Worm (Caenorhabditis elegans) whole organism, late embryonic: ENCODE results near the gene C13G3.12.

Experiments
- C38D4.7 ChIP-seq: fragments of 200-800 bp; sonication (Bioruptor generic); optimal IDR thresholded peaks from 2 replicates; lab custom pipeline; 2018; ENCODE audit warnings: mild to moderate bottlenecking, missing genetic modification characterization, moderate library complexity, missing compliant biosample characterization
- ceh-31 ChIP-seq: sonication (generic microtip); optimal IDR thresholded peaks from 2 replicates; lab custom pipeline; 2016; ENCODE audit warnings: missing genetic modification characterization, missing compliant biosample characterization
- ceh-48 ChIP-seq: sonication (generic microtip); optimal IDR thresholded peaks from 2 replicates; lab custom pipeline; 2016; ENCODE audit warnings: missing genetic modification characterization, inconsistent platforms, missing compliant biosample characterization
- che-1 ChIP-seq: sonication (generic microtip); optimal IDR thresholded peaks from 2 replicates; lab custom pipeline; 2016; ENCODE audit warnings: mild to moderate bottlenecking, missing genetic modification characterization, missing compliant biosample characterization
- fkh-10 ChIP-seq: fragments of 150-350 bp; optimal IDR thresholded peaks from 2 replicates; lab custom pipeline; 2014; ENCODE audit warnings: missing biosample characterization, missing genetic modification reagents, missing genetic modification characterization
- fkh-6 ChIP-seq: sonication (generic microtip); optimal IDR thresholded peaks from 2 replicates; lab custom pipeline; 2016; ENCODE audit warnings: missing genetic modification characterization, missing compliant biosample characterization
- nfya-1 ChIP-seq: sonication (generic microtip); optimal IDR thresholded peaks from 2 replicates; lab custom pipeline; 2017; ENCODE audit warnings: missing genetic modification characterization, mild to moderate bottlenecking, missing compliant biosample characterization, antibody characterized with exemption, moderate library complexity
- rnt-1 ChIP-seq: sonication (generic microtip); optimal IDR thresholded peaks from 2 replicates; lab custom pipeline; 2016; ENCODE audit warnings: missing genetic modification characterization, missing compliant biosample characterization
- sox-4 ChIP-seq: sonication (generic microtip); optimal IDR thresholded peaks from 2 replicates; lab custom pipeline; 2017; ENCODE audit warnings: mild to moderate bottlenecking, missing genetic modification characterization, inconsistent platforms, missing compliant biosample characterization
- ttx-3 ChIP-seq: sonication (generic microtip); optimal IDR thresholded peaks from 2 replicates; lab custom pipeline; 2016; ENCODE audit warnings: missing genetic modification reagents, missing genetic modification characterization, missing compliant biosample characterization

- TF ChIP-seq che-1 (tag; lab: Kevin White, UChicago) (no peak), C38D4.7 (GFP tag; lab: Kevin White, UChicago) (no peak), fkh-10 (GFP tag; lab: Kevin White, UChicago) (no peak), ceh-48 (tag; lab: Kevin White, UChicago) (no peak), ceh-31 (tag; lab: Kevin White, UChicago) (no peak), nfya-1 (tag; lab: Kevin White, UChicago) (no peak), fkh-6 (no peak), ttx-3 (no peak), sox-4 (tag; lab: Kevin White, UChicago) (no peak), rnt-1 (tag; lab: Kevin White, UChicago) (no peak)
Measured at ce11 chrV:11040020-11040419, 17.3 kb upstream of the C13G3.12 start, which contains the start of gene C45B11.9.
